Worm (Caenorhabditis elegans) whole organism, L4 larva: ENCODE measurements around the gene nhr-68.

ENCODE experiments used
- ZK546.5 ChIP-seq, 2 experiments: sonication (generic microtip); optimal IDR thresholded peaks; 2 replicates each; lab custom pipeline; 2017; ENCODE audit warnings: missing biosample characterization in 2 of 2, missing genetic modification characterization in 2 of 2
- lin-39 ChIP-seq: fragments of 150-350 bp; optimal IDR thresholded peaks from 2 replicates; lab custom pipeline; 2014; ENCODE audit warnings: missing biosample characterization, missing genetic modification reagents, missing genetic modification characterization
- lsy-2 ChIP-seq, 2 experiments: fragments of 150-350 bp in 1 of 2; sonication (generic microtip) in 1 of 2; optimal IDR thresholded peaks; 2 replicates each; lab custom pipeline; 2014 to 2017; ENCODE audit warnings: missing biosample characterization in 2 of 2, missing genetic modification characterization in 2 of 2
- tra-1 ChIP-seq: fragments of 200-800 bp; sonication (Bioruptor generic); IDR thresholded peaks from 2 replicates; pipeline ENCODE4 v1.3.6; 2022; ENCODE audit warnings: missing genetic modification reagents, missing genetic modification characterization, missing compliant biosample characterization

DNA sequence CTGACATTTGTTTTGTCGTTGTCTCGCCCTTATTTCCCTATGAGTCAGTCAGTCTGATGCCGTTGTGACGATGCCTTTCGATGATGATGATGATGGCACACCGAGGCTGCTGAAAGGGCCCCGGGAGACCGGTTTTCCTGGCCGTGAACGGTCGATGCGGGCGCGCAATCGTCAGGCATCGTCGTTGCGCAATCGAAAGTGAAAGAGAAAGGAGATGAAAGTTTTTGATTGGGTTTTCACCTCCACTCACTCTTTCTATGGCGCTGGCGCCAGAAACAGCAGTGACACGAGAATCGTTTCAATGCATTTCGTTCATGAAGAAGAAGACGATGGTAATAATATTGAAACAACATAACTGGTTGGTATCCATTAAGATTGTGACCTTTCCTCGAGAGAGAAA is 40.3 kb upstream of the nhr-68 start:
- TF ChIP-seq lsy-2 (tag; optimal IDR thresholded peaks at IDR 0.05; lab: Kevin White, UChicago) = no peak
- no peak for TF ChIP-seq tra-1 (GFP tag; lab: Robert Waterston, UW)
- no peak for TF ChIP-seq lin-39 (tag; lab: Kevin White, UChicago)
- TF ChIP-seq ZK546.5 (tag; optimal IDR thresholded peaks at IDR 0.05; lab: Kevin White, UChicago) = no peak
